Fruit fly (Drosophila melanogaster) whole organism, adult: Measurements from ENCODE around the gene koko.

Experiments
- Clk ChIP-seq: fragments of 200-800 bp; sonication (Bioruptor generic); optimal IDR thresholded peaks from 2 replicates; lab custom pipeline; 2017; ENCODE audit warnings: missing biosample characterization, missing genetic modification characterization
- Crg-1 ChIP-seq: fragments of 200-800 bp; sonication (Bioruptor generic); optimal IDR thresholded peaks from 2 replicates; lab custom pipeline; 2016; ENCODE audit warnings: missing biosample characterization, missing genetic modification characterization
- Hr96 ChIP-seq: fragments of 200-800 bp; sonication (Bioruptor generic); optimal IDR thresholded peaks from 2 replicates; lab custom pipeline; 2016; ENCODE audit warnings: missing biosample characterization, missing genetic modification characterization
- tj ChIP-seq: fragments of 200-800 bp; sonication (Bioruptor generic); optimal IDR thresholded peaks from 3 replicates; lab custom pipeline; 2017; ENCODE audit warnings: missing biosample characterization, mild to moderate bottlenecking, missing genetic modification characterization, moderate library complexity

DNA sequence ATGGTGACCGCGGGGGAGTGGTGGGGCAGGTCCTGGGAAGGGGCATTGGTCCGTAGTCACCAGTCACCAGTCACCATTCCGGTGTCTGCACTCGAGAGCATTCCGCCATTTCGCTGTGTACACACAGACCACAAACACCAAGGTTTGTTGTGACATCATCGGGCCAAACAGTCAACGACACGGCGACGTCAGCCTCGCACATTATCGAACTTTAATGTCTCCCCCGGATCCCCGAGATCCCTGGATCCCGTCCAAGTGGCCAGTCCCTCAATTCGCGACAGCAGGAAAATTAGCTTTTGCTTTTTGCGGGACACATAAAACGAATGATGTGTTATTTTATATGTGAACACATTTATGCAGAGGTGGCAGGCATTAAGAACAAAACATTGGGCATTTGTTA is 8.0 kb upstream of the koko start:
- no peak for TF ChIP-seq tj (GFP tag; lab: Kevin White, UChicago)
- TF ChIP-seq Crg-1 (GFP tag; lab: Kevin White, UChicago), result no peak
- TF ChIP-seq Hr96 (GFP tag; lab: Kevin White, UChicago), result no peak
- TF ChIP-seq Clk (GFP tag; lab: Kevin White, UChicago), result no peak
